Fruit fly (Drosophila melanogaster) whole organism, embryonic: ENCODE measurements around the gene CG4267.

Experiments used
- BtbVII ChIP-seq: fragments of 200-800 bp; sonication (Bioruptor generic); optimal IDR thresholded peaks from 3 replicates; lab custom pipeline; 2017; ENCODE audit warnings: missing biosample characterization, mild to moderate bottlenecking, missing genetic modification characterization
- CG10321 ChIP-seq: fragments of 200-800 bp; sonication (Bioruptor generic); IDR thresholded peaks from 2 replicates; pipeline ENCODE4 v1.3.6; 2022; ENCODE audit warnings: missing biosample characterization, missing genetic modification characterization
- CG10366 ChIP-seq: fragments of 200-800 bp; sonication (Bioruptor generic); IDR thresholded peaks from 2 replicates; pipeline ENCODE4 v1.3.6; 2022; ENCODE audit warnings: missing biosample characterization, missing genetic modification characterization
- CG11560 ChIP-seq: fragments of 200-800 bp; sonication (Bioruptor generic); IDR thresholded peaks from 3 replicates; pipeline ENCODE4 v1.3.6; 2022; ENCODE audit warnings: missing biosample characterization, missing genetic modification characterization
- CG12155 ChIP-seq: fragments of 200-800 bp; sonication (Bioruptor generic); optimal IDR thresholded peaks from 3 replicates; lab custom pipeline; 2016; ENCODE audit warnings: missing biosample characterization, missing genetic modification characterization
- CG12391 ChIP-seq: fragments of 200-800 bp; sonication (Bioruptor generic); optimal IDR thresholded peaks from 3 replicates; lab custom pipeline; 2018; ENCODE audit warnings: missing biosample characterization, mild to moderate bottlenecking, missing genetic modification characterization, moderate library complexity
- CG12769 ChIP-seq: fragments of 200-800 bp; sonication (Bioruptor generic); optimal IDR thresholded peaks from 2 replicates; lab custom pipeline; 2019; ENCODE audit warnings: missing biosample characterization, mild to moderate bottlenecking, missing genetic modification characterization, moderate library complexity
- CG1647 ChIP-seq: fragments of 200-800 bp; sonication (Bioruptor generic); optimal IDR thresholded peaks from 3 replicates; lab custom pipeline; 2016; ENCODE audit warnings: missing biosample characterization, missing genetic modification characterization
- CG17385 ChIP-seq: fragments of 200-800 bp; sonication (Bioruptor generic); optimal IDR thresholded peaks from 3 replicates; lab custom pipeline; 2018; ENCODE audit warnings: missing biosample characterization, mild to moderate bottlenecking, missing genetic modification characterization
- CG2712 ChIP-seq: fragments of 200-800 bp; optimal IDR thresholded peaks from 3 replicates; lab custom pipeline; 2019; ENCODE audit warnings: missing biosample characterization, mild to moderate bottlenecking, missing genetic modification characterization, moderate library complexity
- CG31224 ChIP-seq: fragments of 200-800 bp; sonication (Bioruptor generic); IDR thresholded peaks from 2 replicates; pipeline ENCODE4 v1.3.6; 2022; ENCODE audit warnings: missing biosample characterization, missing genetic modification characterization
- CG4282 ChIP-seq: fragments of 200-800 bp; sonication (Bioruptor generic); optimal IDR thresholded peaks from 2 replicates; lab custom pipeline; 2016; ENCODE audit warnings: missing biosample characterization, missing genetic modification characterization
- CG4404 ChIP-seq: fragments of 200-800 bp; sonication (Bioruptor generic); IDR thresholded peaks from 2 replicates; pipeline ENCODE4 v1.3.6; 2022; ENCODE audit warnings: missing biosample characterization, missing genetic modification characterization
- CG6254 ChIP-seq: fragments of 200-800 bp; sonication (Bioruptor generic); optimal IDR thresholded peaks from 3 replicates; lab custom pipeline; 2017; ENCODE audit warnings: mild to moderate bottlenecking, missing biosample characterization, missing genetic modification reagents, missing genetic modification characterization
- CG6689 ChIP-seq: fragments of 200-800 bp; sonication (Bioruptor generic); IDR thresholded peaks from 2 replicates; pipeline ENCODE4 v1.3.6; 2022; ENCODE audit warnings: missing biosample characterization, missing genetic modification characterization
- CG6791 ChIP-seq: fragments of 200-800 bp; sonication (Bioruptor generic); IDR thresholded peaks from 3 replicates; pipeline ENCODE4 v1.3.6; 2022; ENCODE audit warnings: missing biosample characterization, missing genetic modification characterization; ENCODE audit not compliant: partially characterized antibody
- CG7372 ChIP-seq: fragments of 200-800 bp; sonication (Bioruptor generic); IDR thresholded peaks from 2 replicates; pipeline ENCODE4 v1.3.6; 2022; ENCODE audit warnings: missing biosample characterization, missing genetic modification characterization
- CG8290 ChIP-seq, 3 experiments: fragments of 200-800 bp; sonication (Bioruptor generic); optimal IDR thresholded peaks; 2 replicates each; lab custom pipeline; 2016 to 2019; ENCODE audit warnings: missing biosample characterization in 3 of 3, missing genetic modification characterization in 3 of 3, mild to moderate bottlenecking in 2 of 3, moderate library complexity in 1 of 3
- Chrac-16 ChIP-seq: fragments of 200-800 bp; sonication (Bioruptor generic); optimal IDR thresholded peaks from 3 replicates; lab custom pipeline; 2016; ENCODE audit warnings: missing biosample characterization, missing genetic modification characterization
- Dip3 ChIP-seq: fragments of 200-800 bp; sonication (Bioruptor generic); optimal IDR thresholded peaks from 3 replicates; lab custom pipeline; 2016; ENCODE audit warnings: missing biosample characterization, missing genetic modification characterization
- Dll ChIP-seq: fragments of 200-800 bp; sonication (Bioruptor generic); IDR thresholded peaks from 4 replicates; pipeline ENCODE4 v1.3.6; 2022; ENCODE audit warnings: missing biosample characterization, missing genetic modification characterization; ENCODE audit not compliant: partially characterized antibody
- Doc3 ChIP-seq: fragments of 200-800 bp; sonication (Bioruptor generic); IDR thresholded peaks from 3 replicates; pipeline ENCODE4 v1.3.6; 2022; ENCODE audit warnings: missing biosample characterization, missing genetic modification characterization; ENCODE audit not compliant: partially characterized antibody
- HLH4C ChIP-seq: fragments of 200-800 bp; sonication (Bioruptor generic); IDR thresholded peaks from 3 replicates; pipeline ENCODE4 v1.3.6; 2022; ENCODE audit warnings: missing biosample characterization, missing genetic modification characterization; ENCODE audit not compliant: partially characterized antibody
- HLHmδ ChIP-seq: fragments of 200-800 bp; sonication (Bioruptor generic); optimal IDR thresholded peaks from 2 replicates; lab custom pipeline; 2018; ENCODE audit warnings: missing biosample characterization, mild to moderate bottlenecking, missing genetic modification characterization, moderate library complexity
- Opbp ChIP-seq: fragments of 200-800 bp; sonication (Bioruptor generic); IDR thresholded peaks from 3 replicates; pipeline ENCODE4 v1.3.6; 2022; ENCODE audit warnings: missing biosample characterization, missing genetic modification characterization; ENCODE audit not compliant: partially characterized antibody
- Optix ChIP-seq: fragments of 200-800 bp; sonication (Bioruptor generic); IDR thresholded peaks from 3 replicates; pipeline ENCODE4 v1.3.6; 2022; ENCODE audit warnings: missing biosample characterization, missing genetic modification characterization
- Poxn ChIP-seq: fragments of 200-800 bp; sonication (Bioruptor generic); IDR thresholded peaks from 2 replicates; pipeline ENCODE4 v1.3.6; 2022; ENCODE audit warnings: missing biosample characterization, missing genetic modification characterization
- az2 ChIP-seq: fragments of 200-800 bp; sonication (Bioruptor generic); optimal IDR thresholded peaks from 3 replicates; lab custom pipeline; 2016; ENCODE audit warnings: missing biosample characterization, missing genetic modification characterization
- bowl ChIP-seq: fragments of 200-800 bp; sonication (Bioruptor generic); IDR thresholded peaks from 2 replicates; pipeline ENCODE4 v1.3.6; 2022; ENCODE audit warnings: missing biosample characterization, missing genetic modification characterization
- bsh ChIP-seq, 2 experiments: fragments of 200-800 bp; sonication (Bioruptor generic); optimal IDR thresholded peaks; 2 replicates each; lab custom pipeline; 2017 to 2018; ENCODE audit warnings: mild to moderate bottlenecking in 2 of 2, missing biosample characterization in 2 of 2, missing genetic modification characterization in 2 of 2, moderate library complexity in 1 of 2
- caup ChIP-seq: fragments of 200-800 bp; sonication (Bioruptor generic); optimal IDR thresholded peaks from 3 replicates; lab custom pipeline; 2017; ENCODE audit warnings: missing biosample characterization, mild to moderate bottlenecking, missing genetic modification characterization, moderate library complexity; ENCODE audit not compliant: severe bottlenecking
- cg ChIP-seq: fragments of 200-800 bp; sonication (Bioruptor generic); optimal IDR thresholded peaks from 3 replicates; lab custom pipeline; 2019; ENCODE audit warnings: missing biosample characterization, mild to moderate bottlenecking, missing genetic modification characterization, moderate library complexity
- ci ChIP-seq: fragments of 200-800 bp; sonication (Bioruptor generic); IDR thresholded peaks from 3 replicates; pipeline ENCODE4 v1.3.6; 2022; ENCODE audit warnings: missing biosample characterization, missing genetic modification characterization
- exex ChIP-seq: fragments of 200-800 bp; sonication (Bioruptor generic); optimal IDR thresholded peaks from 4 replicates; lab custom pipeline; 2018; ENCODE audit warnings: missing biosample characterization, mild to moderate bottlenecking, missing genetic modification characterization, moderate library complexity
- hbn ChIP-seq: fragments of 200-800 bp; sonication (Bioruptor generic); IDR thresholded peaks from 2 replicates; pipeline ENCODE4 v1.3.6; 2022; ENCODE audit warnings: missing biosample characterization, missing genetic modification characterization; ENCODE audit not compliant: partially characterized antibody
- kay ChIP-seq: fragments of 200-800 bp; sonication (Bioruptor generic); optimal IDR thresholded peaks from 2 replicates; lab custom pipeline; 2016; ENCODE audit warnings: missing biosample characterization, missing genetic modification characterization
- kni ChIP-seq: fragments of 200-800 bp; sonication (Bioruptor generic); optimal IDR thresholded peaks from 3 replicates; lab custom pipeline; 2017; ENCODE audit warnings: mild to moderate bottlenecking, missing biosample characterization, missing genetic modification reagents, missing genetic modification characterization
- mirr ChIP-seq: fragments of 200-800 bp; sonication (Bioruptor generic); optimal IDR thresholded peaks from 3 replicates; lab custom pipeline; 2018; ENCODE audit warnings: missing biosample characterization, mild to moderate bottlenecking, missing genetic modification characterization
- otp ChIP-seq: fragments of 200-800 bp; sonication (Bioruptor generic); IDR thresholded peaks from 3 replicates; pipeline ENCODE4, ENCODE4 v1.3.6; 2022; ENCODE audit warnings: missing biosample characterization, missing genetic modification characterization
- pros ChIP-seq: fragments of 200-800 bp; sonication (Bioruptor generic); optimal IDR thresholded peaks from 3 replicates; lab custom pipeline; 2019; ENCODE audit warnings: missing biosample characterization, mild to moderate bottlenecking, missing genetic modification characterization, moderate library complexity
- rib ChIP-seq: fragments of 200-800 bp; sonication (Bioruptor generic); IDR thresholded peaks from 2 replicates; pipeline ENCODE4 v1.3.6; 2022; ENCODE audit warnings: missing biosample characterization, missing genetic modification characterization
- sd ChIP-seq: fragments of 200-800 bp; sonication (Bioruptor generic); optimal IDR thresholded peaks from 3 replicates; lab custom pipeline; 2018; ENCODE audit warnings: missing biosample characterization, mild to moderate bottlenecking, missing genetic modification characterization, moderate library complexity
- sna ChIP-seq: fragments of 200-800 bp; sonication (Bioruptor generic); IDR thresholded peaks from 2 replicates; pipeline ENCODE4 v1.3.6; 2022; ENCODE audit warnings: missing biosample characterization, missing genetic modification characterization; ENCODE audit not compliant: partially characterized antibody
- sqz ChIP-seq: fragments of 200-800 bp; sonication (Bioruptor generic); optimal IDR thresholded peaks from 3 replicates; lab custom pipeline; 2018; ENCODE audit warnings: missing biosample characterization, mild to moderate bottlenecking, missing genetic modification characterization
- sr ChIP-seq: fragments of 200-800 bp; sonication (Bioruptor generic); IDR thresholded peaks from 3 replicates; pipeline ENCODE4 v1.3.6; 2022; ENCODE audit warnings: missing biosample characterization, missing genetic modification characterization
- zen2 ChIP-seq: fragments of 200-800 bp; sonication (Bioruptor generic); IDR thresholded peaks from 3 replicates; pipeline ENCODE4 v1.3.6; 2022; ENCODE audit warnings: missing biosample characterization, missing genetic modification characterization; ENCODE audit not compliant: partially characterized antibody

CG4267 gene

DNA sequence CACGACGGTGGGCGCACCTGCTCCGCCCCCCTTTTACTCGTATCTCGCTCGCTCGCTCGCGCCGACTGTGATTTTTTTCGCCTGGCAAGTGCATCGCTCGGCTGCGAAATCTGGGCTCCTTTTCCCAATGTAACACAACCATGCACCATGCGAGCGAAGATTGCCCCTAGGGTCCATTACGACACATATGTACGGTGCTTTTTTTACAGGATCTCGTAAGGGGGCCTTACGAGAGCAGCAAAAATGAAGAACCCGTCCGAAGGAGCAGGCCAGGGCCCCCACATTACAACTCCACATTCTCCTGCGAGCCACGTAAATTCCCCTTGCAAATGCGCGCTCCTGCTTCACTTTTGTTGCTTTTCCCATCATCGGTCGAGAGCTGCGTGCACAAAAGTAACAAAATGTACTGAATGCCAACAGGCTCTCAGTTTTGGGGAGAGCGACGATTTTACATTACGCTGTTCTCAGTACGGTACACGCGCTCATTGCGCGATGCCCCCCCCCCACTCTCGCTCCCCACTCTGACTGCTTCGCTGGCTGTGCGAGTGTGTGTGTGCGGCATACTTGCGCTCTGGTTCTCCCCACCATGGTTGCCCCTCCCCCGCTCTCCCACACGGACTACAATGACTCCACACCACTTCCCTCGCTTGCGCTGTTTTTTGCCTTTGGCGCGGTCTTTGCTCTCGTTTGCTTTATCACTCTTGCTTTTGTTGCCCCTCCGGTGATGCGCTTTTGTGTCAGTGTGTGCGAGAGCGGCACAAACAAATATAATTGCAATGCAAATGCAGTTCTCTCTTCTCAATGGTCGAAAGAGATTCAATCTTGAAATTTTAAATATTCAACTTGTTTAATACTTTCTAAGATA, 39.1 kb upstream of the CG4267 start:
- TF ChIP-seq CG10321 (GFP tag; lab: Robert Waterston, UW) (peak; percentile 46; the same call in 1 of the 2 replicates), CG12769 (tag; lab: Kevin White, UChicago) (peak; percentile 55), sna (GFP tag; lab: Robert Waterston, UW) (peak; percentile 38; the same call in 1 of the 2 replicates), HLHmδ (GFP tag; lab: Kevin White, UChicago) (peak; percentile 88), CG6689 (GFP tag; lab: Robert Waterston, UW) (0 out of 2 replicates have a peak, but pooled peaks have one; percentile 9), Dip3 (GFP tag; lab: Kevin White, UChicago) (no peak), pros (GFP tag; lab: Kevin White, UChicago) (peak; percentile 65), az2 (no peak), cg (GFP tag; lab: Kevin White, UChicago) (peak; percentile 90), CG6254 (GFP tag; lab: Kevin White, UChicago) (peak; percentile 31), CG17385 (GFP tag; lab: Kevin White, UChicago) (no peak), CG4282 (GFP tag; lab: Kevin White, UChicago) (no peak), CG2712 (tag; lab: Kevin White, UChicago) (peak; percentile 27), Optix (GFP tag; lab: Robert Waterston, UW) (no peak), exex (tag; lab: Kevin White, UChicago) (no peak), CG31224 (peak; percentile 97), CG12155 (GFP tag; lab: Kevin White, UChicago) (no peak), ci (peak; percentile 76), zen2 (GFP tag; lab: Robert Waterston, UW) (peak; percentile 77; the same call in 2 of the 3 replicates), CG1647 (GFP tag; lab: Kevin White, UChicago) (peak; percentile 8), sd (tag; lab: Kevin White, UChicago) (peak; percentile 77), CG11560 (tag; lab: Robert Waterston, UW) (no peak), Doc3 (no peak), kni (GFP tag; lab: Kevin White, UChicago) (peak; percentile 84), bowl (GFP tag; lab: Robert Waterston, UW) (peak; percentile 53; the same call in 1 of the 2 replicates), CG8290 (GFP tag; optimal IDR thresholded peaks at IDR 0.05; lab: Kevin White, UChicago) (no peak), CG8290 (tag; optimal IDR thresholded peaks at IDR 0.05; lab: Kevin White, UChicago) (peak in 1 of 2 experiments; percentile 55), CG4404 (GFP tag; lab: Robert Waterston, UW) (no peak), Chrac-16 (GFP tag; lab: Kevin White, UChicago) (no peak), rib (GFP tag; lab: Robert Waterston, UW) (peak; percentile 70), BtbVII (peak; percentile 12), caup (GFP tag; lab: Kevin White, UChicago) (peak; percentile 21), bsh (GFP tag; optimal IDR thresholded peaks at IDR 0.05; lab: Kevin White, UChicago) (peak in 1 of 2 experiments; percentile 27), Opbp (peak; percentile 64), sqz (peak; percentile 70), mirr (GFP tag; lab: Kevin White, UChicago) (peak; percentile 3), Poxn (GFP tag; lab: Robert Waterston, UW) (no peak), CG6791 (GFP tag; lab: Robert Waterston, UW) (peak; percentile 50; the same call in 1 of the 3 replicates), sr (GFP tag; lab: Robert Waterston, UW) (0 out of 3 replicates have a peak, but pooled peaks have one; percentile 25), hbn (GFP tag; lab: Robert Waterston, UW) (peak; percentile 20; the same call in 1 of the 2 replicates), otp (GFP tag; lab: Robert Waterston, UW) (peak; percentile 38; the same call in 1 of the 3 replicates), HLH4C (GFP tag; lab: Robert Waterston, UW) (peak; percentile 34; the same call in 2 of the 3 replicates), CG12391 (tag; lab: Kevin White, UChicago) (no peak), CG7372 (GFP tag; lab: Robert Waterston, UW) (no peak), kay (GFP tag; lab: Kevin White, UChicago) (peak; percentile 39), Dll (peak; percentile 34; the same call in 2 of the 4 replicates), CG10366 (GFP tag; lab: Robert Waterston, UW) (no peak)
